Worm (Caenorhabditis elegans): ENCODE results near the gene T07H3.7.

ce11 chrII:1586305-1586704, 3.4 kb downstream of the T07H3.7 start, which contains the start of gene T07H3.8:
- TF ChIP-seq unc-39 (tag; optimal IDR thresholded peaks at IDR 0.05), result no peak
- TF ChIP-seq nhr-12 (tag; optimal IDR thresholded peaks at IDR 0.05), result no peak
- no peak for TF ChIP-seq ceh-16 (tag; optimal IDR thresholded peaks at IDR 0.05)
- TF ChIP-seq mdl-1 (tag; optimal IDR thresholded peaks at IDR 0.05), result no peak
- TF ChIP-seq nhr-23 (tag; optimal IDR thresholded peaks at IDR 0.05), result no peak
- no peak for TF ChIP-seq sem-4 (tag; optimal IDR thresholded peaks at IDR 0.05)
- TF ChIP-seq nhr-237 (tag; optimal IDR thresholded peaks at IDR 0.05), result no peak
- TF ChIP-seq unc-62 (GFP tag; optimal IDR thresholded peaks at IDR 0.05), result no peak
- no peak for TF ChIP-seq nhr-11 (tag; optimal IDR thresholded peaks at IDR 0.05)
- no peak for TF ChIP-seq ama-1 (optimal IDR thresholded peaks at IDR 0.05)
- TF ChIP-seq R02D3.7 (tag; optimal IDR thresholded peaks at IDR 0.05), result no peak
- no peak for TF ChIP-seq peb-1 (tag; optimal IDR thresholded peaks at IDR 0.05)
- TF ChIP-seq nhr-77 (tag; optimal IDR thresholded peaks at IDR 0.05), result no peak
- TF ChIP-seq aly-2 (tag; optimal IDR thresholded peaks at IDR 0.05), result no peak
